Worm (Caenorhabditis elegans) whole organism, young adult: ENCODE data around the gene eng-1.

ENCODE experiments used
- F10E7.11 ChIP-seq: sonication (generic microtip); optimal IDR thresholded peaks from 2 replicates; lab custom pipeline; 2017; ENCODE audit warnings: mild to moderate bottlenecking, missing genetic modification characterization, moderate library complexity, missing compliant biosample characterization
- F57A8.1 ChIP-seq: fragments of 200-800 bp; sonication (Bioruptor generic); optimal IDR thresholded peaks from 2 replicates; lab custom pipeline; 2018; ENCODE audit warnings: mild to moderate bottlenecking, missing genetic modification characterization, moderate library complexity, missing compliant biosample characterization
- F57C9.4 ChIP-seq: sonication (generic microtip); optimal IDR thresholded peaks from 2 replicates; lab custom pipeline; 2017; ENCODE audit warnings: mild to moderate bottlenecking, missing genetic modification characterization, missing compliant biosample characterization
- K11D2.4 ChIP-seq: fragments of 200-800 bp; sonication (Bioruptor generic); IDR thresholded peaks from 2 replicates; pipeline ENCODE4 v1.3.6; 2022; ENCODE audit warnings: missing genetic modification reagents, missing genetic modification characterization, missing compliant biosample characterization
- K12H6.12 ChIP-seq: fragments of 200-800 bp; sonication (Bioruptor generic); optimal IDR thresholded peaks from 2 replicates; lab custom pipeline; 2018; ENCODE audit warnings: mild to moderate bottlenecking, missing genetic modification characterization, missing compliant biosample characterization
- Y53G8AR.9 ChIP-seq: fragments of 200-800 bp; sonication (Bioruptor generic); conservative IDR thresholded peaks from 2 replicates; pipeline ENCODE4 v1.3.6; 2022; ENCODE audit warnings: missing genetic modification reagents, missing genetic modification characterization, missing compliant biosample characterization
- akir-1 ChIP-seq: fragments of 200-800 bp; sonication (Bioruptor generic); optimal IDR thresholded peaks from 2 replicates; lab custom pipeline; 2018; ENCODE audit warnings: mild to moderate bottlenecking, missing genetic modification characterization, moderate library complexity, missing compliant biosample characterization
- ama-1 ChIP-seq, 3 experiments: fragments of 150-350 bp in 1 of 3; sonication (generic microtip) in 2 of 3; optimal IDR thresholded peaks; 2 replicates each; lab custom pipeline; 2014 to 2018; ENCODE audit warnings: missing biosample characterization in 2 of 3, missing genetic modification characterization in 2 of 3, missing genetic modification reagents in 2 of 3
- athp-1 ChIP-seq: sonication (generic microtip); optimal IDR thresholded peaks from 2 replicates; lab custom pipeline; 2017; ENCODE audit warnings: mild to moderate bottlenecking, missing genetic modification characterization, missing compliant biosample characterization
- bed-1 ChIP-seq: fragments of 200-800 bp; sonication (Bioruptor generic); IDR thresholded peaks from 2 replicates; pipeline ENCODE4 v1.3.6; 2022; ENCODE audit warnings: missing genetic modification reagents, missing genetic modification characterization, missing compliant biosample characterization
- ceh-40 ChIP-seq: fragments of 200-800 bp; sonication (Bioruptor generic); IDR thresholded peaks from 2 replicates; pipeline ENCODE4 v1.3.6; 2022; ENCODE audit warnings: missing genetic modification characterization, missing compliant biosample characterization
- ceh-79 ChIP-seq: sonication (generic microtip); optimal IDR thresholded peaks from 2 replicates; lab custom pipeline; 2017; ENCODE audit warnings: mild to moderate bottlenecking, missing genetic modification characterization, missing compliant biosample characterization
- ceh-91 ChIP-seq: fragments of 200-800 bp; sonication (Bioruptor generic); IDR thresholded peaks from 2 replicates; pipeline ENCODE4 v1.3.6; 2022; ENCODE audit warnings: missing genetic modification reagents, missing genetic modification characterization, missing compliant biosample characterization
- die-1 ChIP-seq: sonication (generic microtip); optimal IDR thresholded peaks from 2 replicates; lab custom pipeline; 2016; ENCODE audit warnings: missing genotype, mild to moderate bottlenecking, missing genetic modification characterization, missing compliant biosample characterization
- efl-1 ChIP-seq: fragments of 150-350 bp; optimal IDR thresholded peaks from 2 replicates; lab custom pipeline; 2014; ENCODE audit warnings: missing biosample characterization, missing genetic modification reagents, missing genetic modification characterization
- egl-44 ChIP-seq: fragments of 200-800 bp; sonication (Bioruptor generic); IDR thresholded peaks from 2 replicates; pipeline ENCODE4 v1.3.6; 2022; ENCODE audit warnings: missing genetic modification reagents, missing genetic modification characterization, missing compliant biosample characterization
- egrh-3 ChIP-seq: fragments of 200-800 bp; sonication (Bioruptor generic); IDR thresholded peaks from 2 replicates; pipeline ENCODE4 v1.3.6; 2022; ENCODE audit warnings: missing genetic modification reagents, missing genetic modification characterization, missing compliant biosample characterization
- him-1 ChIP-seq: sonication (generic microtip); optimal IDR thresholded peaks from 2 replicates; lab custom pipeline; 2016; ENCODE audit warnings: missing genotype, missing genetic modification reagents, missing genetic modification characterization, missing compliant biosample characterization
- hrde-1 ChIP-seq: sonication (generic microtip); optimal IDR thresholded peaks from 2 replicates; lab custom pipeline; 2016; ENCODE audit warnings: missing genetic modification characterization, mild to moderate bottlenecking, missing compliant biosample characterization, moderate library complexity, missing genotype, missing genetic modification reagents, borderline replicate concordance
- let-607 ChIP-seq, 2 experiments: fragments of 200-800 bp in 1 of 2; sonication (Bioruptor generic) in 1 of 2; sonication (generic microtip) in 1 of 2; optimal IDR thresholded peaks; 2 replicates each; lab custom pipeline; 2016 to 2018; ENCODE audit warnings: mild to moderate bottlenecking in 2 of 2, missing compliant biosample characterization in 2 of 2, missing genetic modification characterization in 2 of 2, moderate library complexity in 2 of 2, missing genotype in 1 of 2
- lin-54 ChIP-seq: fragments of 200-800 bp; sonication (Bioruptor generic); optimal IDR thresholded peaks from 2 replicates; lab custom pipeline; 2018; ENCODE audit warnings: mild to moderate bottlenecking, missing genetic modification characterization, missing compliant biosample characterization
- lir-1 ChIP-seq: fragments of 200-800 bp; sonication (Bioruptor generic); conservative IDR thresholded peaks from 2 replicates; pipeline ENCODE4 v1.3.6; 2022; ENCODE audit warnings: missing genetic modification reagents, missing genetic modification characterization, missing compliant biosample characterization
- lsl-1 ChIP-seq: fragments of 200-800 bp; sonication (Bioruptor generic); optimal IDR thresholded peaks from 2 replicates; lab custom pipeline; 2018; ENCODE audit warnings: mild to moderate bottlenecking, missing genetic modification characterization, moderate library complexity, missing compliant biosample characterization
- madf-10 ChIP-seq: sonication (generic microtip); optimal IDR thresholded peaks from 2 replicates; lab custom pipeline; 2016; ENCODE audit warnings: mild to moderate bottlenecking, missing genetic modification characterization, missing compliant biosample characterization
- madf-6 ChIP-seq: fragments of 200-800 bp; sonication (Bioruptor generic); IDR thresholded peaks from 2 replicates; pipeline ENCODE4 v1.3.6; 2022; ENCODE audit warnings: missing genetic modification reagents, missing genetic modification characterization, missing compliant biosample characterization
- madf-8 ChIP-seq: fragments of 200-800 bp; sonication (Bioruptor generic); conservative IDR thresholded peaks from 2 replicates; pipeline ENCODE4 v1.3.6; 2022; ENCODE audit warnings: missing genetic modification reagents, missing genetic modification characterization, missing compliant biosample characterization
- mcd-1 ChIP-seq: fragments of 200-800 bp; sonication (Bioruptor generic); IDR thresholded peaks from 2 replicates; pipeline ENCODE4 v1.3.6; 2022; ENCODE audit warnings: missing genetic modification reagents, missing genetic modification characterization, missing compliant biosample characterization
- mes-4 ChIP-seq: sonication (generic microtip); optimal IDR thresholded peaks from 2 replicates; lab custom pipeline; 2016; ENCODE audit warnings: missing genotype, missing genetic modification characterization, missing compliant biosample characterization
- mxl-1 ChIP-seq: sonication (generic microtip); optimal IDR thresholded peaks from 2 replicates; lab custom pipeline; 2016; ENCODE audit warnings: missing genetic modification characterization, missing compliant biosample characterization
- nfyb-1 ChIP-seq: fragments of 200-800 bp; sonication (Bioruptor generic); IDR thresholded peaks from 2 replicates; pipeline ENCODE4 v1.3.6; 2022; ENCODE audit warnings: missing genetic modification reagents, missing genetic modification characterization, missing compliant biosample characterization
- nhr-90 ChIP-seq: sonication (generic microtip); optimal IDR thresholded peaks from 2 replicates; lab custom pipeline; 2016; ENCODE audit warnings: missing genotype, mild to moderate bottlenecking, missing genetic modification characterization, missing compliant biosample characterization
- pha-4 ChIP-seq: fragments of 150-350 bp; sonication (generic microtip); optimal IDR thresholded peaks from 2 replicates; lab custom pipeline; 2014; ENCODE audit warnings: missing biosample characterization, missing genetic modification reagents, missing genetic modification characterization
- rcor-1 ChIP-seq: fragments of 200-800 bp; sonication (Bioruptor generic); IDR thresholded peaks from 2 replicates; pipeline ENCODE4 v1.3.6; 2022; ENCODE audit warnings: missing genetic modification reagents, missing genetic modification characterization, missing compliant biosample characterization
- sdz-38 ChIP-seq: sonication (generic microtip); optimal IDR thresholded peaks from 2 replicates; lab custom pipeline; 2016; ENCODE audit warnings: missing genotype, missing genetic modification characterization, missing compliant biosample characterization
- snpc-1.3 ChIP-seq: sonication (generic microtip); optimal IDR thresholded peaks from 2 replicates; lab custom pipeline; 2017; ENCODE audit warnings: missing genetic modification characterization, mild to moderate bottlenecking, missing compliant biosample characterization, antibody characterized with exemption, moderate library complexity, missing genotype, missing genetic modification reagents; ENCODE audit not compliant: insufficient read depth
- snpc-3.4 ChIP-seq: sonication (generic microtip); optimal IDR thresholded peaks from 2 replicates; lab custom pipeline; 2017; ENCODE audit warnings: missing genetic modification characterization, mild to moderate bottlenecking, missing compliant biosample characterization, antibody characterized with exemption, moderate library complexity, missing genotype, missing genetic modification reagents
- zim-3 ChIP-seq: sonication (generic microtip); optimal IDR thresholded peaks from 2 replicates; lab custom pipeline; 2017; ENCODE audit warnings: mild to moderate bottlenecking, missing genetic modification characterization, moderate library complexity, missing compliant biosample characterization
- ztf-18 ChIP-seq: sonication (generic microtip); optimal IDR thresholded peaks from 2 replicates; lab custom pipeline; 2016; ENCODE audit warnings: missing genotype, mild to moderate bottlenecking, missing genetic modification characterization, missing compliant biosample characterization
- ztf-3 ChIP-seq: fragments of 200-800 bp; sonication (Bioruptor generic); optimal IDR thresholded peaks from 2 replicates; lab custom pipeline; 2018; ENCODE audit warnings: mild to moderate bottlenecking, missing genetic modification characterization, missing compliant biosample characterization

eng-1 gene

DNA sequence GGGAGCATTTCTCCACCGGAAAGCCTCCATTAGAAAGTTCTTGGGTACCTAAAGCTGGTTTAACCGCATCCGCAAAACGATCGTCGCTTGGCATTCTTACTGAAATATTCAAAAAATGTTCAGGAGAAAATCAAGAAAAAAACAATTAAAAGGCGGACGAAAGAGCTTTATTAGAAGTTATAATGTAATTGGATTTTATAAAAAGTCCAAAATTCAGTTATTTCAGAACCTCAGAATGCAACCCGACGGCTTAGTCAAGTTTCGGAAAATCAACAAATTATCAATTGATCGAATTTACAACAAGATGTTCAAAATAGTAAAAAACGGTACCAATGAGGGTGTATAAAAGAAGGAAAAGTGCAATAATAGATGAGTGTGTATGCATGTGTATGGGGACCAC is 27.6 kb upstream of the eng-1 start, which contains the start of gene pxl-1:
Gene pxl-1, minus strand, starts transcription at position 101 of the 400 bp plus-strand sequence.
- no peak for TF ChIP-seq him-1 (tag; lab: Kevin White, UChicago)
- no peak for TF ChIP-seq ztf-3 (GFP tag; lab: Kevin White, UChicago)
- TF ChIP-seq snpc-3.4 = no peak
- TF ChIP-seq die-1 (tag; lab: Kevin White, UChicago) = no peak
- TF ChIP-seq ceh-79 (tag; lab: Kevin White, UChicago) = no peak
- TF ChIP-seq mes-4 (tag; lab: Kevin White, UChicago) = no peak
- TF ChIP-seq egrh-3 = no peak
- no peak for TF ChIP-seq egl-44
- TF ChIP-seq let-607 (tag; optimal IDR thresholded peaks at IDR 0.05; lab: Kevin White, UChicago) = no peak

DNA sequence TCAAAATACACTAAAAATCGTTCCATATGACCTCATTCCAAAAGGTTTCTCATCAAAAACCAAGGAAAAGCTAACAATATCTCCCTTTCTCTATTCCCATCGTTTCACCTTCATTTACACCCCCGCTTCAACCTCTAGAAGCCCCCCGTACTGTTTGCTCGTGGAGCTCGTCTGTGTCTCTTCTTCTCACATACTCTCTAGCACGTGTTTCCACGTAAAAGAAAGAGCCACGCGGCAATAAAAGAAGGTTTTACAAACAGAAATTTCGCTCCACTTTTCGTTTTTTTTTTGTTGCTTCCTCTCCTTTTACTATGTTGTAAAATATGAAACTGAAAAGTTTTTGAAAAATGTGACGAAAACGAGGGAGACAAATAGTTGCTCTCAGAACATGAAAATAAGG is 24.6 kb upstream of the eng-1 start:
- TF ChIP-seq pha-4 (tag; lab: Kevin White, UChicago) (peak; percentile 63), lsl-1 (GFP tag; lab: Kevin White, UChicago) (no peak), ceh-40 (GFP tag; lab: Robert Waterston, UW) (no peak), ama-1 (optimal IDR thresholded peaks at IDR 0.05; lab: Kevin White, UChicago) (no peak), ama-1 (GFP tag; optimal IDR thresholded peaks at IDR 0.05; lab: Kevin White, UChicago) (no peak), madf-8 (GFP tag; lab: Robert Waterston, UW) (no peak)

DNA sequence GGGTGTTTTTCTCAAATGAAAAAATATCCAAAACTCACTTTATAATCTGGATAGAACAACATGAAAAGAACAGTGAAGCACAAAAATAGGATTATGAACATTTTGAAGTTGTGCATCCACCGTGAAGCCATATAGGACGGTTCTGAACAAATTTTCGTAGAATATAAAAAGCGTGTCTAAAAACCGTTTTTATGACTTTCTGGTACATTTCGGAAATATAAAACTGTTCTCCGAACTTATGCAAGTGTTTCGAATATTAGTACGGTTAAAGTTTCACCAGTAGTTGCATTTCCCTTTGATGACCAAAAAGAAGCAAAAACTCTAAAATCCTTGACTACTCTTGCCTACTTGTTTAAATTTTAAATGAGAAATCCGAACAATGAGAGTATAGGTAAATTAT is 20.4 kb upstream of the eng-1 start, which contains the start of gene C28H8.8:
Gene C28H8.8, minus strand, starts transcription at position 101 of the 400 bp plus-strand sequence.
- no peak for TF ChIP-seq mxl-1

DNA sequence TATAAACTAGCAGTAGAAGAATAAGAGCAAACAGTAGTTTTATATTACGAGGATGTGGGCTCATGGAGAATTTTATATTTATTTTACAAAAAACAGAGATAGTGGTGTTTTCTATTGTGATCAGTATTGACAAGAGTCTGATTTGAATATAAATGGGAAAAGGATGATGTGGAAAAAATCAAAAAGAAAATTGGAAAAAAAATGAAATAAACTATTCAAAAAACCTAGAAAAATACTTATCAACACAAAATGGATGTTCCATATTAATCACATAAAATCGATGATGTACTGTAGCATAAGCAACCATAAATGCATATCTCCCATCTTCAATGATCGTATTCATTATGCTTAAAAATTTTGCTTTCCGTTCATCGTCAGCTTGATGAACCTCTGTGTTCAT is 18.6 kb upstream of the eng-1 start, which contains the start of gene C28H8.7:
Gene C28H8.7, minus strand, starts transcription at position 101 of the 400 bp plus-strand sequence.
- TF ChIP-seq efl-1 (GFP tag; lab: Kevin White, UChicago) (no peak), mcd-1 (GFP tag; lab: Robert Waterston, UW) (no peak), F10E7.11 (tag; lab: Kevin White, UChicago) (no peak), zim-3 (tag; lab: Kevin White, UChicago) (no peak), madf-6 (GFP tag; lab: Robert Waterston, UW) (no peak), athp-1 (no peak), sdz-38 (no peak), rcor-1 (GFP tag; lab: Robert Waterston, UW) (no peak), lir-1 (GFP tag; lab: Robert Waterston, UW) (no peak), let-607 (tag; optimal IDR thresholded peaks at IDR 0.05; lab: Kevin White, UChicago) (no peak), K11D2.4 (GFP tag; lab: Robert Waterston, UW) (no peak)

DNA sequence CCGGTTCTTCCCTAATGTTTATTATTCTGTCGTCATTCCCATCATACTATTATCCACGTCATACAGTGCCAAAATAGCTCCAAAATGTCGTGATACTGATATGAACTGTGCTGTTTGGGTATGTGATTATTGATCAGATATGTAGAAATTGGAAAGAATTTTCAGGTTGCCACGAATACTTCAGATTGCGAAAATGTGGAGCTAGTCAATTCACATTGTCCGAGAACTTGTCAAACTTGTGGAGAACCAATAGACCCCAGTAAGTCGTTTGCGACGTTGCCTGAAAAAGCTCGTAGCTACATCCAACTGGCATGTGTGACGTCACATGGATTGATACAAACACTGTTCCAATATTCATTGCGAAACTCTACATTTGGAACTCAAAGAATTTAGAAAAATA is 16.2 kb upstream of the eng-1 start:
- no peak for TF ChIP-seq F57A8.1
- no peak for TF ChIP-seq hrde-1 (tag; lab: Kevin White, UChicago)
- TF ChIP-seq ceh-40 (GFP tag; lab: Robert Waterston, UW) = no peak
- no peak for TF ChIP-seq K12H6.12 (tag; lab: Kevin White, UChicago)
- no peak for TF ChIP-seq athp-1
- no peak for TF ChIP-seq nfyb-1
- TF ChIP-seq F10E7.11 (tag; lab: Kevin White, UChicago) = no peak
- no peak for TF ChIP-seq let-607 (tag; optimal IDR thresholded peaks at IDR 0.05; lab: Kevin White, UChicago)
- no peak for TF ChIP-seq madf-10 (tag; lab: Kevin White, UChicago)
- no peak for TF ChIP-seq bed-1
- TF ChIP-seq Y53G8AR.9 (GFP tag; lab: Robert Waterston, UW) = no peak
- no peak for TF ChIP-seq F57C9.4 (tag; lab: Kevin White, UChicago)
- no peak for TF ChIP-seq him-1 (tag; lab: Kevin White, UChicago)
- TF ChIP-seq akir-1 = no peak
- TF ChIP-seq ceh-91 (GFP tag; lab: Robert Waterston, UW) = no peak
- no peak for TF ChIP-seq snpc-1.3 (tag; lab: Kevin White, UChicago)
- TF ChIP-seq nhr-90 (tag; lab: Kevin White, UChicago) = no peak
- TF ChIP-seq lin-54 (GFP tag; lab: Kevin White, UChicago) = no peak
- no peak for TF ChIP-seq ztf-18 (tag; lab: Kevin White, UChicago)
